Fruit fly (Drosophila melanogaster): ENCODE results near the gene CG42266.
A peak's percentile ranks its signal among the peaks of the same experiment; 100 is the strongest.

CG42266 gene

DNA sequence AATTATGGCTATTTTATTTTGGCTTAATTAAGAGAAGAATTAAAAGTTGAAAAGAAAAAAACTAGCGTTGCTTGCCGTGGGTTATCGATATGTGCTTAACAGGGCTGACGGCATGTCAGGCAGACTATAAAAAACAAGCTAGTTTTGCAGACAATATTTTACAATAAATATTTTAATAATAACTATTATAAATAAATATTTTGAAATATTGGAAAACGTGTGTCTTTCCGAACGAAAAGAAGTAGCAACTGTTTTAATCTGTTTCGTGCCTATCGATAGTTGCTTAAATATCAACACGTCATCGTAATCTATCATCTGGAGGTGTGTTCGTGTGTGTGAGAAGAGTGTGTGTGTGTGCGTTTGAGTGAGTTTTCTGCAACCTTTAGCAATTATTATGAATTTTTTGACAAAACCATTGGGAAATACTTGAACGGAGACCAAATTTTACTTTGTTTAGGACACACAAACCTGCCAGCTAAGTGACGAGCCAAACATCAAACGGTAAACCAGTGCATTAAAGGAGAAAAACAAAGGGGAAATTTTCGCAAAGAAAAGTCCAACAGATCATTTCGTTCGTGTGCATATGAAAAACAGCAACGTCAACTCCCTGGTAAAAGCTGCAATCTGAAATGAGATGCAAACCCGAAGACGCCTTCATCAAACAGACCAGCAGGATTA is 33.0 kb downstream of the CG42266 start, which contains the start of the genes CG5861 and Syx5 (continued):
- TF ChIP-seq trem (tag; optimal IDR thresholded peaks at IDR 0.05) (peak; percentile 86), vfl (GFP tag; optimal IDR thresholded peaks at IDR 0.05) (no peak), CG6683 (GFP tag; optimal IDR thresholded peaks at IDR 0.05) (no peak), fd96Cb (tag; optimal IDR thresholded peaks at IDR 0.05) (peak; percentile 26), CG4707 (GFP tag; optimal IDR thresholded peaks at IDR 0.05) (no peak), CG1024 (GFP tag; IDR thresholded peaks at IDR 0.05) (no peak), knrl (GFP tag; IDR thresholded peaks at IDR 0.05; ENCODE audit: partially characterized antibody) (peak; percentile 88), hkb (optimal IDR thresholded peaks at IDR 0.05) (no peak), hkb (GFP tag; IDR thresholded peaks at IDR 0.05) (peak; percentile 66), croc (GFP tag; conservative IDR thresholded peaks at IDR 0.05) (no peak), Atf6 (GFP tag; IDR thresholded peaks at IDR 0.05) (peak; percentile 54), slou (GFP tag; optimal IDR thresholded peaks at IDR 0.05) (no peak), CG33213 (GFP tag; optimal IDR thresholded peaks at IDR 0.05) (no peak), Abd-B (GFP tag; optimal IDR thresholded peaks at IDR 0.05) (no peak), gsb-n (tag; optimal IDR thresholded peaks at IDR 0.05) (peak; percentile 17), CG3163 (GFP tag; optimal IDR thresholded peaks at IDR 0.05) (no peak), GATAe (GFP tag; conservative IDR thresholded peaks at IDR 0.05) (0 out of 2 replicates have a peak, but pooled peaks have one; percentile 30), CG31388 (GFP tag; optimal IDR thresholded peaks at IDR 0.05) (no peak), z (GFP tag; IDR thresholded peaks at IDR 0.05) (peak; percentile 96), CG1792 (GFP tag; optimal IDR thresholded peaks at IDR 0.05) (no peak), CHES-1-like (GFP tag; optimal IDR thresholded peaks at IDR 0.05) (no peak), HLH3B (GFP tag; IDR thresholded peaks at IDR 0.05) (peak; percentile 40; the same call in 1 of the 2 replicates), CG1602 (GFP tag; optimal IDR thresholded peaks at IDR 0.05) (no peak), ci (GFP tag; IDR thresholded peaks at IDR 0.05) (no peak), cato (GFP tag; optimal IDR thresholded peaks at IDR 0.05; ENCODE audit: borderline replicate concordance) (no peak), crc (GFP tag; optimal IDR thresholded peaks at IDR 0.05) (no peak), CG3995 (GFP tag; optimal IDR thresholded peaks at IDR 0.05) (peak; percentile 18), dan (GFP tag; IDR thresholded peaks at IDR 0.05) (no peak), amos (GFP tag; IDR thresholded peaks at IDR 0.05; ENCODE audit: partially characterized antibody) (peak; percentile 84; the same call in 1 of the 2 replicates), slbo (GFP tag; IDR thresholded peaks at IDR 0.05) (peak; percentile 80), Poxn (GFP tag; IDR thresholded peaks at IDR 0.05) (no peak), kah (GFP tag; optimal IDR thresholded peaks at IDR 0.05) (no peak), crp (GFP tag; optimal IDR thresholded peaks at IDR 0.05) (peak in 1 of 2 experiments; percentile 75), CG10431 (GFP tag; optimal IDR thresholded peaks at IDR 0.05) (no peak), D (optimal IDR thresholded peaks at IDR 0.05) (no peak), D (GFP tag; optimal IDR thresholded peaks at IDR 0.05) (no peak), her (GFP tag; optimal IDR thresholded peaks at IDR 0.05) (no peak), Ada2b (GFP tag; IDR thresholded peaks at IDR 0.05) (peak; percentile 35; the same call in 1 of the 2 replicates), nerfin-2 (GFP tag; IDR thresholded peaks at IDR 0.05; ENCODE audit: partially characterized antibody) (peak; percentile 77), Side (GFP tag; optimal IDR thresholded peaks at IDR 0.05) (no peak), dati (GFP tag; IDR thresholded peaks at IDR 0.05) (no peak), CG7372 (GFP tag; IDR thresholded peaks at IDR 0.05) (0 out of 2 replicates have a peak, but pooled peaks have one; percentile 30), sens-2 (GFP tag; IDR thresholded peaks at IDR 0.05) (no peak), CG4854 (GFP tag; optimal IDR thresholded peaks at IDR 0.05) (no peak), cwo (GFP tag; optimal IDR thresholded peaks at IDR 0.05) (peak; percentile 13), CG9215 (GFP tag; IDR thresholded peaks at IDR 0.05) (no peak; the same call in 1 of the 2 replicates), CG3281 (GFP tag; optimal IDR thresholded peaks at IDR 0.05) (peak; percentile 61), Doc2 (GFP tag; IDR thresholded peaks at IDR 0.05) (no peak), CG9797 (GFP tag; optimal IDR thresholded peaks at IDR 0.05) (peak; percentile 47), Dad (GFP tag; optimal IDR thresholded peaks at IDR 0.05) (no peak), Lpt (GFP tag; optimal IDR thresholded peaks at IDR 0.05) (no peak)

Data from whole organism, embryonic.